Worm (Caenorhabditis elegans) whole organism, L4 larva: ENCODE measurements around the gene M05D6.3.

ENCODE experiments used
- F10B5.3 ChIP-seq: sonication (generic microtip); optimal IDR thresholded peaks from 2 replicates; lab custom pipeline; 2016; ENCODE audit warnings: mild to moderate bottlenecking, missing genetic modification characterization, missing compliant biosample characterization
- F26F4.8 ChIP-seq: fragments of 200-800 bp; sonication (Bioruptor generic); conservative IDR thresholded peaks from 2 replicates; pipeline ENCODE4 v1.3.6; 2022; ENCODE audit warnings: missing genetic modification characterization, missing compliant biosample characterization
- F37D6.2 ChIP-seq: sonication (generic microtip); optimal IDR thresholded peaks from 2 replicates; lab custom pipeline; 2016; ENCODE audit warnings: mild to moderate bottlenecking, missing genetic modification characterization, missing compliant biosample characterization
- F44E2.7 ChIP-seq: fragments of 200-800 bp; sonication (Bioruptor generic); IDR thresholded peaks from 2 replicates; pipeline ENCODE4 v2.1.2; 2022; ENCODE audit warnings: missing genetic modification characterization, missing compliant biosample characterization
- F49E8.2 ChIP-seq: sonication (generic microtip); optimal IDR thresholded peaks from 2 replicates; lab custom pipeline; 2016; ENCODE audit warnings: missing compliant biosample characterization, mild to moderate bottlenecking, missing genetic modification characterization, borderline replicate concordance
- R02D3.7 ChIP-seq: fragments of 150-350 bp; sonication (generic microtip); optimal IDR thresholded peaks from 3 replicates; lab custom pipeline; 2014; ENCODE audit warnings: missing biosample characterization, missing genetic modification characterization
- T20F7.1 ChIP-seq: fragments of 200-800 bp; sonication (Bioruptor generic); optimal IDR thresholded peaks from 2 replicates; lab custom pipeline; 2018; ENCODE audit warnings: mild to moderate bottlenecking, missing genetic modification characterization, missing compliant biosample characterization
- Y48G9A.11 ChIP-seq: fragments of 200-800 bp; sonication (Bioruptor generic); IDR thresholded peaks from 2 replicates; pipeline ENCODE4 v1.3.6; 2022; ENCODE audit warnings: missing genetic modification reagents, missing genetic modification characterization, missing compliant biosample characterization
- Y5F2A.4 ChIP-seq: fragments of 200-800 bp; sonication (Bioruptor generic); optimal IDR thresholded peaks from 2 replicates; lab custom pipeline; 2018; ENCODE audit warnings: mild to moderate bottlenecking, missing genetic modification characterization, missing compliant biosample characterization
- ZK546.5 ChIP-seq, 2 experiments: sonication (generic microtip); optimal IDR thresholded peaks; 2 replicates each; lab custom pipeline; 2017; ENCODE audit warnings: missing biosample characterization in 2 of 2, missing genetic modification characterization in 2 of 2
- aha-1 ChIP-seq: fragments of 150-350 bp; peaks from one replicate; lab custom pipeline; 2014; ENCODE audit warnings: missing biosample characterization, missing genetic modification characterization
- ama-1 ChIP-seq: fragments of 150-350 bp; optimal IDR thresholded peaks from 2 replicates; lab custom pipeline; 2014; ENCODE audit warnings: inconsistent platforms, mixed read lengths
- attf-4 ChIP-seq: sonication (generic microtip); optimal IDR thresholded peaks from 3 replicates; lab custom pipeline; 2017; ENCODE audit warnings: missing biosample characterization, missing genetic modification characterization
- ceh-20 ChIP-seq: fragments of 200-800 bp; sonication (Bioruptor generic); IDR thresholded peaks from 2 replicates; pipeline ENCODE4 v1.3.6; 2022; ENCODE audit warnings: missing genetic modification reagents, missing genetic modification characterization, missing compliant biosample characterization
- ceh-28 ChIP-seq: fragments of 150-350 bp; optimal IDR thresholded peaks from 2 replicates; lab custom pipeline; 2014; ENCODE audit warnings: missing biosample characterization, missing genetic modification reagents, missing genetic modification characterization
- ceh-44 ChIP-seq: fragments of 200-800 bp; sonication (Bioruptor generic); IDR thresholded peaks from 2 replicates; pipeline ENCODE4 v1.3.6; 2022; ENCODE audit warnings: missing genetic modification reagents, missing genetic modification characterization, missing compliant biosample characterization
- ceh-82 ChIP-seq: sonication (generic microtip); optimal IDR thresholded peaks from 2 replicates; lab custom pipeline; 2017; ENCODE audit warnings: missing biosample characterization, missing genetic modification characterization
- ces-1 ChIP-seq: fragments of 150-350 bp; sonication (generic microtip); optimal IDR thresholded peaks from 4 replicates; lab custom pipeline; 2014; ENCODE audit warnings: missing biosample characterization, missing genetic modification reagents, missing genetic modification characterization
- ctbp-1 ChIP-seq: fragments of 200-800 bp; sonication (Bioruptor generic); IDR thresholded peaks from 2 replicates; pipeline ENCODE4 v1.3.6; 2022; ENCODE audit warnings: missing genetic modification reagents, missing genetic modification characterization, missing compliant biosample characterization
- daf-19 ChIP-seq: fragments of 200-800 bp; sonication (Bioruptor generic); conservative IDR thresholded peaks from 2 replicates; pipeline ENCODE4 v1.3.6; 2022; ENCODE audit warnings: missing genetic modification characterization, missing compliant biosample characterization
- dmd-6 ChIP-seq: fragments of 200-800 bp; sonication (Bioruptor generic); IDR thresholded peaks from 2 replicates; pipeline ENCODE4 v1.3.6; 2022; ENCODE audit warnings: missing genetic modification reagents, missing genetic modification characterization, missing compliant biosample characterization
- dmd-8 ChIP-seq: fragments of 200-800 bp; sonication (Bioruptor generic); IDR thresholded peaks from 2 replicates; pipeline ENCODE4 v1.3.6; 2022; ENCODE audit warnings: missing genetic modification characterization, missing compliant biosample characterization
- dpl-1 ChIP-seq: fragments of 150-350 bp; optimal IDR thresholded peaks from 2 replicates; lab custom pipeline; 2014; ENCODE audit warnings: missing biosample characterization, missing genetic modification reagents, missing genetic modification characterization
- dve-1 ChIP-seq: sonication (generic microtip); optimal IDR thresholded peaks from 2 replicates; lab custom pipeline; 2017; ENCODE audit warnings: antibody characterized with exemption, mild to moderate bottlenecking, missing genetic modification characterization, missing compliant biosample characterization; ENCODE audit not compliant: insufficient read depth
- egl-27 ChIP-seq: sonication (generic microtip); optimal IDR thresholded peaks from 3 replicates; lab custom pipeline; 2017; ENCODE audit warnings: missing biosample characterization, missing genetic modification reagents, missing genetic modification characterization
- fos-1 ChIP-seq: fragments of 150-350 bp; optimal IDR thresholded peaks from 2 replicates; lab custom pipeline; 2014; ENCODE audit warnings: missing biosample characterization, missing genetic modification characterization
- hlh-11 ChIP-seq: fragments of 200-800 bp; sonication (Bioruptor generic); optimal IDR thresholded peaks from 2 replicates; lab custom pipeline; 2018; ENCODE audit warnings: mild to moderate bottlenecking, missing genetic modification characterization, missing compliant biosample characterization
- hlh-30 ChIP-seq: sonication (generic microtip); optimal IDR thresholded peaks from 2 replicates; lab custom pipeline; 2017; ENCODE audit warnings: antibody characterized with exemption, mild to moderate bottlenecking, missing genetic modification characterization, missing compliant biosample characterization; ENCODE audit not compliant: insufficient read depth
- hmg-1.1 ChIP-seq: fragments of 200-800 bp; sonication (Bioruptor generic); IDR thresholded peaks from 2 replicates; pipeline ENCODE4 v1.3.6; 2022; ENCODE audit warnings: missing genetic modification reagents, missing genetic modification characterization, missing compliant biosample characterization
- jun-1 ChIP-seq: fragments of 150-350 bp; optimal IDR thresholded peaks from 2 replicates; lab custom pipeline; 2014; ENCODE audit warnings: missing biosample characterization, missing genetic modification reagents, missing genetic modification characterization
- lim-7 ChIP-seq: fragments of 200-800 bp; sonication (Bioruptor generic); IDR thresholded peaks from 2 replicates; pipeline ENCODE4 v1.3.6; 2022; ENCODE audit warnings: missing genetic modification characterization, missing compliant biosample characterization
- mdl-1 ChIP-seq, 2 experiments: fragments of 150-350 bp in 1 of 2; sonication (generic microtip) in 1 of 2; optimal IDR thresholded peaks; 2 replicates each; lab custom pipeline; 2014 to 2017; ENCODE audit warnings: missing biosample characterization in 2 of 2, missing genetic modification characterization in 2 of 2
- mdt-29 ChIP-seq: fragments of 200-800 bp; sonication (Bioruptor generic); IDR thresholded peaks from 2 replicates; pipeline ENCODE4 v1.3.6; 2022; ENCODE audit warnings: missing genetic modification reagents, missing genetic modification characterization, missing compliant biosample characterization
- mep-1 ChIP-seq: fragments of 150-350 bp; sonication (generic microtip); optimal IDR thresholded peaks from 3 replicates; lab custom pipeline; 2014; ENCODE audit warnings: missing biosample characterization, missing genetic modification characterization
- mxl-2 ChIP-seq: fragments of 200-800 bp; sonication (Bioruptor generic); conservative IDR thresholded peaks from 2 replicates; pipeline ENCODE4 v1.3.6; 2022; ENCODE audit warnings: missing genetic modification reagents, missing genetic modification characterization, missing compliant biosample characterization
- nhr-10 ChIP-seq: fragments of 150-350 bp; optimal IDR thresholded peaks from 2 replicates; lab custom pipeline; 2014; ENCODE audit warnings: missing biosample characterization, missing genetic modification characterization
- nhr-102 ChIP-seq: sonication (generic microtip); optimal IDR thresholded peaks from 2 replicates; lab custom pipeline; 2016; ENCODE audit warnings: mild to moderate bottlenecking, missing genetic modification characterization, moderate library complexity, missing compliant biosample characterization
- nhr-11 ChIP-seq: fragments of 150-350 bp; optimal IDR thresholded peaks from 2 replicates; lab custom pipeline; 2014; ENCODE audit warnings: missing biosample characterization, missing genetic modification characterization
- nhr-237 ChIP-seq: sonication (generic microtip); optimal IDR thresholded peaks from 2 replicates; lab custom pipeline; 2017; ENCODE audit warnings: missing biosample characterization, missing genetic modification characterization
- nhr-25 ChIP-seq: sonication (generic microtip); optimal IDR thresholded peaks from 2 replicates; lab custom pipeline; 2017; ENCODE audit warnings: missing genetic modification characterization, mild to moderate bottlenecking, missing compliant biosample characterization, antibody characterized with exemption, moderate library complexity, borderline replicate concordance; ENCODE audit not compliant: insufficient read depth
- nhr-28 ChIP-seq: fragments of 150-350 bp; optimal IDR thresholded peaks from 2 replicates; lab custom pipeline; 2014; ENCODE audit warnings: missing biosample characterization, missing genetic modification characterization
- nhr-41 ChIP-seq: fragments of 200-800 bp; sonication (Bioruptor generic); IDR thresholded peaks from 2 replicates; pipeline ENCODE4 v1.3.6; 2022; ENCODE audit warnings: missing genetic modification reagents, missing genetic modification characterization, missing compliant biosample characterization
- nhr-42 ChIP-seq: fragments of 200-800 bp; sonication (Bioruptor generic); IDR thresholded peaks from 2 replicates; pipeline ENCODE4 v1.3.6; 2022; ENCODE audit warnings: missing genetic modification characterization, missing compliant biosample characterization
- nhr-6 ChIP-seq: fragments of 150-350 bp; optimal IDR thresholded peaks from 2 replicates; lab custom pipeline; 2014; ENCODE audit warnings: missing biosample characterization, missing genetic modification characterization
- nhr-76 ChIP-seq: fragments of 150-350 bp; optimal IDR thresholded peaks from 2 replicates; lab custom pipeline; 2014; ENCODE audit warnings: missing biosample characterization, missing genetic modification characterization
- pha-4 ChIP-seq, 2 experiments: fragments of 150-350 bp in 1 of 2; fragments of 200-800 bp in 1 of 2; sonication (Bioruptor generic) in 1 of 2; IDR thresholded peaks in 1 of 2; optimal IDR thresholded peaks in 1 of 2; 2 replicates each; pipeline versions ENCODE4 v1.3.6 to Lab custom; 2014 to 2022; ENCODE audit warnings: missing genetic modification characterization in 2 of 2, missing genetic modification reagents in 2 of 2, missing biosample characterization in 1 of 2, missing compliant biosample characterization in 1 of 2
- pqm-1 ChIP-seq: sonication (generic microtip); optimal IDR thresholded peaks from 2 replicates; lab custom pipeline; 2017; ENCODE audit warnings: missing biosample characterization, missing genetic modification characterization
- skn-1 ChIP-seq: fragments of 150-350 bp; optimal IDR thresholded peaks from 2 replicates; lab custom pipeline; 2014; ENCODE audit warnings: missing biosample characterization, missing genetic modification characterization
- tra-1 ChIP-seq: fragments of 200-800 bp; sonication (Bioruptor generic); IDR thresholded peaks from 2 replicates; pipeline ENCODE4 v1.3.6; 2022; ENCODE audit warnings: missing genetic modification reagents, missing genetic modification characterization, missing compliant biosample characterization
- unc-130 ChIP-seq: sonication (generic microtip); optimal IDR thresholded peaks from 2 replicates; lab custom pipeline; 2016; ENCODE audit warnings: missing genetic modification reagents, missing genetic modification characterization, missing compliant biosample characterization
- vab-7 ChIP-seq: fragments of 200-800 bp; sonication (Bioruptor generic); IDR thresholded peaks from 2 replicates; pipeline ENCODE4 v1.3.6; 2022; ENCODE audit warnings: missing genetic modification reagents, missing genetic modification characterization, missing compliant biosample characterization

M05D6.3 gene

DNA sequence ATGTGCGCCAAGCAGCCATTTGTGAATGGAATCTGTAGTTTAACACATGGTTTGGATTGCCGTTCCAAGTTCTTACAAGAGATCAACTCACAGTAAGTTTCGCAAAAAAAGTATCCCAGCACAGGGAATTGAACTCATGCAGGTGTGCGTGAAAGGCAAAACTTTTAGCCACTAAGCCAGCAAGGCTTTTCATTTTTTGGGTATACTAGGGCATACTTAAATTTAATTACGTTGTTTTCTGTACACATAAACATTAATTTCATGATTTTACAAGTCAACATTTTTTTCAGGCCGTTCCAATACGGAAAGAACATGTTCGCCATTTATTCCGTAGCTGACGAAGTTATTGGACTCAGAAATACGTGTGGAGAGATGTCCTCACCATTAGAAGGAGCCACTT lies 34.1 kb upstream of the M05D6.3 start:
- TF ChIP-seq skn-1 (no peak), nhr-237 (tag; lab: Kevin White, UChicago) (no peak), ZK546.5 (tag; optimal IDR thresholded peaks at IDR 0.05; lab: Kevin White, UChicago) (no peak), nhr-41 (GFP tag; lab: Robert Waterston, UW) (0 out of 2 replicates have a peak, but pooled peaks have one; percentile 66), pqm-1 (tag; lab: Kevin White, UChicago) (no peak), dpl-1 (GFP tag; lab: Kevin White, UChicago) (no peak), daf-19 (peak; percentile 86), nhr-25 (tag; lab: Kevin White, UChicago) (peak; percentile 9), nhr-28 (tag; lab: Kevin White, UChicago) (no peak), T20F7.1 (peak; percentile 29), unc-130 (GFP tag; lab: Kevin White, UChicago) (peak; percentile 38), ceh-20 (peak; percentile 71; the same call in 1 of the 2 replicates), mxl-2 (GFP tag; lab: Robert Waterston, UW) (0 out of 2 replicates have a peak, but pooled peaks have one; percentile 54), jun-1 (tag; lab: Kevin White, UChicago) (no peak), nhr-6 (tag; lab: Kevin White, UChicago) (no peak), hlh-11 (peak; percentile 4), ama-1 (lab: Kevin White, UChicago) (peak; percentile 42), ctbp-1 (GFP tag; lab: Robert Waterston, UW) (peak; percentile 80), egl-27 (no peak), aha-1 (tag; lab: Kevin White, UChicago) (peak; percentile 87), F10B5.3 (tag; lab: Kevin White, UChicago) (peak; percentile 79), attf-4 (tag; lab: Kevin White, UChicago) (no peak), nhr-102 (peak; percentile 55), nhr-76 (tag; lab: Kevin White, UChicago) (no peak), ceh-28 (tag; lab: Kevin White, UChicago) (no peak), dmd-6 (GFP tag; lab: Robert Waterston, UW) (peak; percentile 20; the same call in 1 of the 2 replicates), lim-7 (peak; percentile 96), ceh-82 (tag; lab: Kevin White, UChicago) (no peak), mep-1 (tag; lab: Kevin White, UChicago) (no peak), F49E8.2 (tag; lab: Kevin White, UChicago) (peak; percentile 59), pha-4 (GFP tag; IDR thresholded peaks at IDR 0.05; lab: Robert Waterston, UW) (peak; percentile 92), pha-4 (tag; optimal IDR thresholded peaks at IDR 0.05; lab: Kevin White, UChicago) (no peak), mdt-29 (GFP tag; lab: Robert Waterston, UW) (peak; percentile 69; the same call in 1 of the 2 replicates), fos-1 (tag; lab: Kevin White, UChicago) (no peak), ceh-44 (no peak), hlh-30 (tag; lab: Kevin White, UChicago) (no peak), R02D3.7 (peak; percentile 21), ces-1 (GFP tag; lab: Kevin White, UChicago) (no peak), dve-1 (tag; lab: Kevin White, UChicago) (no peak), F44E2.7 (GFP tag; lab: Robert Waterston, UW) (peak; percentile 99), nhr-11 (tag; lab: Kevin White, UChicago) (no peak), F26F4.8 (GFP tag; lab: Robert Waterston, UW) (peak; percentile 99), vab-7 (GFP tag; lab: Robert Waterston, UW) (peak; percentile 73; the same call in 1 of the 2 replicates), dmd-8 (GFP tag; lab: Robert Waterston, UW) (peak; percentile 99), mdl-1 (tag; optimal IDR thresholded peaks at IDR 0.05; lab: Kevin White, UChicago) (no peak), hmg-1.1 (GFP tag; lab: Robert Waterston, UW) (peak; percentile 50), F37D6.2 (tag; lab: Kevin White, UChicago) (no peak), tra-1 (peak; percentile 79), Y5F2A.4 (GFP tag; lab: Kevin White, UChicago) (peak; percentile 88), nhr-42 (peak; percentile 82; the same call in 1 of the 2 replicates), nhr-10 (tag; lab: Kevin White, UChicago) (no peak), Y48G9A.11 (GFP tag; lab: Robert Waterston, UW) (peak; percentile 84)
